In the genomic region with DNA sequence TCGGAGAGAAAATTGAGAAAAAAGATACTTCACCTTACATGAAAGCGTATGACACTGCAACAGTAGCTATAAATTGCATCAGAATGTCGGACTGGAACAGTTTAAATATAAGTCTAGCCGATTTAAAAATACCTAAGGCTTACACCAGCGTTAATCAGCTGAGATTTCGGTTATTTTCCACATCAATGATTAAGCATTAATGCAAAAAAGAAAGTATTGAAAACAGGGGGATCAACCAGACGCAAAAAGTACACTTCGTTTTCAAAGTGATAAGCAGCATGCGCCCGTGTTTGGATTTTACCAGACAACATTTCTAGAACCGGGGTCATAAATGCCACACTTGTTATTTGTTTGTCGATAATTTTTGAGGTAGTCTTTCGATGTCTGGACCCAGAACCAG, we compare ENCODE assay signal across 3 fruit fly cellular contexts.
TF ChIP-seq lines count a peak whose summit lies in the region.

No protein-coding gene starts in this region.

- TF ChIP-seq CTCF in whole organism, embryonic (GFP tag; optimal IDR thresholded peaks at IDR 0.05; lab: Kevin White, UChicago), result no peak

TF ChIP-seq in whole organism, embryonic, 481 proteins besides CTCF, POLR2A, EP300 and RAD21:
- peak; percentile 59 for TF ChIP-seq CG15479 (GFP tag; optimal IDR thresholded peaks at IDR 0.05; lab: Kevin White, UChicago)
- no peak for TF ChIP-seq Neu2 (GFP tag; optimal IDR thresholded peaks at IDR 0.05; lab: Kevin White, UChicago; ENCODE audit: borderline replicate concordance)
- no peak for TF ChIP-seq B-H2 (GFP tag; optimal IDR thresholded peaks at IDR 0.05; lab: Kevin White, UChicago)
- TF ChIP-seq cad (GFP tag; optimal IDR thresholded peaks at IDR 0.05; lab: Kevin White, UChicago), result peak; percentile 13
- no peak for TF ChIP-seq MTF-1 (GFP tag; optimal IDR thresholded peaks at IDR 0.05; lab: Kevin White, UChicago; ENCODE audit: borderline replicate concordance)

TF ChIP-seq in whole organism, prepupa, 60 proteins besides CTCF, POLR2A, EP300 and RAD21:
- TF ChIP-seq CG3032 (tag; optimal IDR thresholded peaks at IDR 0.05; lab: Kevin White, UChicago) (no peak), Eip78C (GFP tag; lab: Kevin White, UChicago) (peak; percentile 8)
TF ChIP-seq in whole organism, prepupa: peak in this region for 1.

TF ChIP-seq in whole organism, wandering third instar larva, 38 proteins besides CTCF, POLR2A, EP300 and RAD21:
- no peak for TF ChIP-seq Hnf4 (GFP tag; optimal IDR thresholded peaks at IDR 0.05; lab: Kevin White, UChicago)
- no peak for TF ChIP-seq Jra (GFP tag; optimal IDR thresholded peaks at IDR 0.05; lab: Kevin White, UChicago)
- no peak for TF ChIP-seq usp (GFP tag; optimal IDR thresholded peaks at IDR 0.05; lab: Kevin White, UChicago)
- TF ChIP-seq Rel (GFP tag; optimal IDR thresholded peaks at IDR 0.05; lab: Kevin White, UChicago), result no peak
- peak; percentile 90 for TF ChIP-seq Rel (tag; optimal IDR thresholded peaks at IDR 0.05; lab: Kevin White, UChicago)
TF ChIP-seq in whole organism, wandering third instar larva: peak in this region for 1.
